Worm (Caenorhabditis elegans) whole organism, young adult: ENCODE measurements around the gene nhr-128.

Experiments used
- aptf-3 ChIP-seq: fragments of 200-800 bp; sonication (Bioruptor generic); IDR thresholded peaks from 2 replicates; pipeline ENCODE4 v1.3.6; 2022; ENCODE audit warnings: missing genetic modification characterization, missing compliant biosample characterization
- athp-1 ChIP-seq: sonication (generic microtip); optimal IDR thresholded peaks from 2 replicates; lab custom pipeline; 2017; ENCODE audit warnings: mild to moderate bottlenecking, missing genetic modification characterization, missing compliant biosample characterization
- mel-28 ChIP-seq: sonication (generic microtip); optimal IDR thresholded peaks from 2 replicates; lab custom pipeline; 2016; ENCODE audit warnings: borderline replicate concordance, mild to moderate bottlenecking, missing genetic modification characterization, missing compliant biosample characterization

- TF ChIP-seq aptf-3 (GFP tag; lab: Robert Waterston, UW): no peak
- no peak for TF ChIP-seq mel-28 (tag; lab: Kevin White, UChicago)
- TF ChIP-seq athp-1: no peak
Measured at ce11 chrV:2250126-2250590, 28.3 kb downstream of the nhr-128 start, which contains the start of gene cyp-33C7.
